Worm (Caenorhabditis elegans): ENCODE data around the gene F21D9.4.

- TF ChIP-seq pqm-1 (tag; optimal IDR thresholded peaks at IDR 0.05) (no peak), F26F4.8 (GFP tag; conservative IDR thresholded peaks at IDR 0.05) (no peak), ceh-82 (tag; optimal IDR thresholded peaks at IDR 0.05) (no peak), nhr-237 (tag; optimal IDR thresholded peaks at IDR 0.05) (no peak), unc-130 (GFP tag; optimal IDR thresholded peaks at IDR 0.05) (no peak), dmd-6 (GFP tag; IDR thresholded peaks at IDR 0.05) (no peak), nhr-28 (tag; optimal IDR thresholded peaks at IDR 0.05) (no peak), duxl-1 (tag; optimal IDR thresholded peaks at IDR 0.05; ENCODE audit: poor library complexity) (no peak), zip-11 (GFP tag; IDR thresholded peaks at IDR 0.05) (no peak), mdt-29 (GFP tag; IDR thresholded peaks at IDR 0.05) (no peak), daf-12 (tag; optimal IDR thresholded peaks at IDR 0.05) (no peak), tag-97 (GFP tag; IDR thresholded peaks at IDR 0.05) (no peak)
These were observed 32.3 kb downstream of the F21D9.4 start for ce11 chrV:19285921-19286320.
